Fruit fly (Drosophila melanogaster): Measurements from ENCODE around the gene Nulp1.

dm6 chr3L:8156199-8156598 is 46.0 kb downstream of the Nulp1 start:
- no peak for TF ChIP-seq psq (GFP tag; optimal IDR thresholded peaks at IDR 0.05)
- TF ChIP-seq lola (GFP tag; optimal IDR thresholded peaks at IDR 0.05) = no peak
- no peak for TF ChIP-seq GATAd (GFP tag; optimal IDR thresholded peaks at IDR 0.05)
- peak; percentile 48 for TF ChIP-seq h (GFP tag; optimal IDR thresholded peaks at IDR 0.05)
- TF ChIP-seq Hr78 (GFP tag; optimal IDR thresholded peaks at IDR 0.05) = no peak
- TF ChIP-seq OdsH (GFP tag; optimal IDR thresholded peaks at IDR 0.05) = peak; percentile 43
- no peak for TF ChIP-seq Jra (GFP tag; optimal IDR thresholded peaks at IDR 0.05)
- no peak for TF ChIP-seq jim (GFP tag; optimal IDR thresholded peaks at IDR 0.05)
- TF ChIP-seq tai (GFP tag; optimal IDR thresholded peaks at IDR 0.05) = no peak
- no peak for TF ChIP-seq sage (GFP tag; optimal IDR thresholded peaks at IDR 0.05)
- TF ChIP-seq brk (GFP tag; optimal IDR thresholded peaks at IDR 0.05) = no peak
- TF ChIP-seq pan (optimal IDR thresholded peaks at IDR 0.05) = no peak
- no peak for TF ChIP-seq sv (GFP tag; optimal IDR thresholded peaks at IDR 0.05)

All from whole organism, wandering third instar larva.